Worm (Caenorhabditis elegans) whole organism, L4/young adult: Measurements from ENCODE around the gene C31E10.6.

Source experiments
- W03F9.2 ChIP-seq: fragments of 150-350 bp; optimal IDR thresholded peaks from 2 replicates; lab custom pipeline; 2014; ENCODE audit warnings: missing biosample characterization, missing genetic modification characterization
- him-1 ChIP-seq: sonication (generic microtip); optimal IDR thresholded peaks from 2 replicates; lab custom pipeline; 2016; ENCODE audit warnings: missing genotype, missing genetic modification reagents, missing genetic modification characterization, missing compliant biosample characterization

DNA sequence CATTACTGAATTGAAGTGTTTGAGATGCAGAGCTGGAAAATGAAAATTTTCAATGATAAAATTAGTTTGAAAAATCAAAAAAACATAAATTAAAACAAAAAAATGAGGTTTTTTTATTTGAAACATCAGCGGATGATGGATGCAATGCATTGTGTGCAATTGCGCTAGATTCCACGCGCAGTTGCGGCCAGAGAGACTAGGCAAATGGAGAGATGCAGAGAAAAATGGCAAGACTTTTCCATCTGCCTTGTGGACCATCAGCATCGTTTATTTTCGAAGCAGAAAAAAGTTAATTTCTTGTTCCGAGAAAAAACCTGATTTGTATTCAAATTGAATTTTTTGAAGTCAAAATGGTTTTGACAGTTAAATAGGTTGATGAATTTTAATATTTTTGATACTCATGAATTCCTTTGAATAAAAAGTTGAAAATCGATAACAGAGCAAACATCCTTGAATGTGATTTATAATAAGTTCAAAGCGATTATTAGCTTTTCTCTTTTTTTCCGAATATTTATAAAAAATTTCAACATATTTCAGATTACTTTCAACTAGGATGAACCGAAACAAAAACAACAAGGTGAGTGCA lies at the start of gene C31E10.6, which contains the start of gene C31E10.5:
- TF ChIP-seq W03F9.2 (no peak), him-1 (no peak)
